Worm (Caenorhabditis elegans) whole organism, L3 larva: ENCODE data around the gene blos-8.

Experiments
- R02D3.7 ChIP-seq: fragments of 150-350 bp; optimal IDR thresholded peaks from 2 replicates; lab custom pipeline; 2014; ENCODE audit warnings: missing biosample characterization, missing genetic modification characterization
- ZK546.5 ChIP-seq: sonication (generic microtip); optimal IDR thresholded peaks from 2 replicates; lab custom pipeline; 2017; ENCODE audit warnings: missing biosample characterization, missing genetic modification characterization
- aly-2 ChIP-seq: fragments of 150-350 bp; optimal IDR thresholded peaks from 2 replicates; lab custom pipeline; 2014; ENCODE audit warnings: missing biosample characterization, missing genetic modification characterization
- ama-1 ChIP-seq: fragments of 150-350 bp; optimal IDR thresholded peaks from 2 replicates; lab custom pipeline; 2018
- ceh-16 ChIP-seq: sonication (generic microtip); optimal IDR thresholded peaks from 2 replicates; lab custom pipeline; 2017; ENCODE audit warnings: missing biosample characterization, missing genetic modification characterization
- ceh-28 ChIP-seq: fragments of 150-350 bp; optimal IDR thresholded peaks from 2 replicates; lab custom pipeline; 2014; ENCODE audit warnings: missing biosample characterization, missing genetic modification reagents, missing genetic modification characterization
- ceh-82 ChIP-seq: fragments of 150-350 bp; optimal IDR thresholded peaks from 2 replicates; lab custom pipeline; 2014; ENCODE audit warnings: missing biosample characterization, missing genetic modification characterization
- ceh-9 ChIP-seq: sonication (generic microtip); optimal IDR thresholded peaks from 2 replicates; lab custom pipeline; 2018; ENCODE audit warnings: missing biosample characterization, missing genetic modification characterization
- daf-12 ChIP-seq: fragments of 150-350 bp; optimal IDR thresholded peaks from 2 replicates; lab custom pipeline; 2014; ENCODE audit warnings: missing biosample characterization, missing genetic modification reagents, missing genetic modification characterization
- egl-5 ChIP-seq: fragments of 150-350 bp; optimal IDR thresholded peaks from 2 replicates; lab custom pipeline; 2017; ENCODE audit warnings: missing biosample characterization, missing genetic modification reagents, missing genetic modification characterization, inconsistent platforms
- elt-1 ChIP-seq: fragments of 150-350 bp; optimal IDR thresholded peaks from 2 replicates; lab custom pipeline; 2014; ENCODE audit warnings: missing biosample characterization, missing genetic modification characterization
- elt-2 ChIP-seq: sonication (generic microtip); optimal IDR thresholded peaks from 2 replicates; lab custom pipeline; 2016; ENCODE audit warnings: missing genetic modification reagents, mild to moderate bottlenecking, missing genetic modification characterization, missing compliant biosample characterization
- elt-3 ChIP-seq, 3 experiments: fragments of 150-350 bp in 1 of 3; sonication (generic microtip) in 2 of 3; optimal IDR thresholded peaks; 2 replicates in 2 of 3; 4 replicates in 1 of 3; lab custom pipeline; 2014 to 2017; ENCODE audit warnings: missing biosample characterization in 3 of 3, missing genetic modification characterization in 3 of 3
- eor-1 ChIP-seq, 2 experiments: fragments of 150-350 bp; optimal IDR thresholded peaks; 2 replicates each; lab custom pipeline; 2014 to 2018; ENCODE audit warnings: missing biosample characterization in 2 of 2, missing genetic modification characterization in 2 of 2
- fkh-10 ChIP-seq: sonication (generic microtip); optimal IDR thresholded peaks from 2 replicates; lab custom pipeline; 2017; ENCODE audit warnings: missing biosample characterization, missing genetic modification reagents, missing genetic modification characterization
- fkh-2 ChIP-seq: fragments of 150-350 bp; optimal IDR thresholded peaks from 2 replicates; lab custom pipeline; 2014; ENCODE audit warnings: missing biosample characterization, missing genetic modification reagents, missing genetic modification characterization
- fos-1 ChIP-seq: fragments of 150-350 bp; optimal IDR thresholded peaks from 2 replicates; lab custom pipeline; 2014; ENCODE audit warnings: missing biosample characterization, missing genetic modification characterization
- hmg-11 ChIP-seq: sonication (generic microtip); optimal IDR thresholded peaks from 2 replicates; lab custom pipeline; 2016; ENCODE audit warnings: missing genetic modification characterization, missing compliant biosample characterization
- jun-1 ChIP-seq: fragments of 150-350 bp; optimal IDR thresholded peaks from 2 replicates; lab custom pipeline; 2014; ENCODE audit warnings: missing biosample characterization, missing genetic modification reagents, missing genetic modification characterization
- lin-15B ChIP-seq: fragments of 150-350 bp; optimal IDR thresholded peaks from 2 replicates; lab custom pipeline; 2014; ENCODE audit warnings: missing biosample characterization, missing genetic modification characterization
- lin-39 ChIP-seq: fragments of 150-350 bp; optimal IDR thresholded peaks from 2 replicates; lab custom pipeline; 2018; ENCODE audit warnings: missing biosample characterization, missing genetic modification reagents, missing genetic modification characterization
- lsy-12 ChIP-seq: sonication (generic microtip); optimal IDR thresholded peaks from 2 replicates; lab custom pipeline; 2016; ENCODE audit warnings: mild to moderate bottlenecking, missing genetic modification characterization, missing compliant biosample characterization
- mdl-1 ChIP-seq: fragments of 150-350 bp; optimal IDR thresholded peaks from 2 replicates; lab custom pipeline; 2014; ENCODE audit warnings: missing biosample characterization, missing genetic modification characterization
- mml-1 ChIP-seq: fragments of 150-350 bp; sonication (generic microtip); optimal IDR thresholded peaks from 3 replicates; lab custom pipeline; 2014; ENCODE audit warnings: missing biosample characterization, missing genetic modification characterization
- nfya-1 ChIP-seq: sonication (generic microtip); optimal IDR thresholded peaks from 2 replicates; lab custom pipeline; 2017; ENCODE audit warnings: missing genetic modification characterization, mild to moderate bottlenecking, missing compliant biosample characterization, antibody characterized with exemption, moderate library complexity; ENCODE audit not compliant: insufficient read depth
- nhr-12 ChIP-seq: fragments of 150-350 bp; optimal IDR thresholded peaks from 2 replicates; lab custom pipeline; 2014; ENCODE audit warnings: missing biosample characterization, missing genetic modification characterization
- nhr-23 ChIP-seq: fragments of 150-350 bp; optimal IDR thresholded peaks from 2 replicates; lab custom pipeline; 2014; ENCODE audit warnings: missing biosample characterization, missing genetic modification reagents, missing genetic modification characterization
- nhr-237 ChIP-seq: fragments of 150-350 bp; optimal IDR thresholded peaks from 2 replicates; lab custom pipeline; 2014; ENCODE audit warnings: missing biosample characterization, missing genetic modification characterization
- nhr-25 ChIP-seq: sonication (generic microtip); optimal IDR thresholded peaks from 2 replicates; lab custom pipeline; 2017; ENCODE audit warnings: missing biosample characterization, missing genetic modification characterization
- nhr-43 ChIP-seq: sonication (generic microtip); optimal IDR thresholded peaks from 2 replicates; lab custom pipeline; 2016; ENCODE audit warnings: mild to moderate bottlenecking, missing genetic modification characterization, missing compliant biosample characterization; ENCODE audit not compliant: poor library complexity, severe bottlenecking
- nhr-76 ChIP-seq: fragments of 150-350 bp; sonication (generic microtip); optimal IDR thresholded peaks from 5 replicates; lab custom pipeline; 2014; ENCODE audit warnings: missing biosample characterization, missing genetic modification characterization
- nhr-77 ChIP-seq: fragments of 150-350 bp; optimal IDR thresholded peaks from 2 replicates; lab custom pipeline; 2014; ENCODE audit warnings: missing biosample characterization, missing genetic modification characterization
- pha-4 ChIP-seq: fragments of 150-350 bp; optimal IDR thresholded peaks from 2 replicates; lab custom pipeline; 2014; ENCODE audit warnings: missing biosample characterization, missing genetic modification reagents, missing genetic modification characterization
- sea-2 ChIP-seq: fragments of 150-350 bp; sonication (generic microtip); optimal IDR thresholded peaks from 4 replicates; lab custom pipeline; 2014; ENCODE audit warnings: missing biosample characterization, missing genetic modification reagents, missing genetic modification characterization
- skn-1 ChIP-seq: fragments of 150-350 bp; optimal IDR thresholded peaks from 2 replicates; lab custom pipeline; 2014; ENCODE audit warnings: missing biosample characterization, missing genetic modification characterization
- snpc-4 ChIP-seq: fragments of 150-350 bp; optimal IDR thresholded peaks from 2 replicates; lab custom pipeline; 2014; ENCODE audit warnings: missing biosample characterization, missing genetic modification characterization
- tbx-2 ChIP-seq: sonication (generic microtip); optimal IDR thresholded peaks from 2 replicates; lab custom pipeline; 2016; ENCODE audit warnings: mild to moderate bottlenecking, missing genetic modification characterization, missing compliant biosample characterization
- unc-39 ChIP-seq: sonication (generic microtip); optimal IDR thresholded peaks from 4 replicates; lab custom pipeline; 2017; ENCODE audit warnings: missing biosample characterization, missing genetic modification characterization
- unc-62 ChIP-seq: fragments of 150-350 bp; sonication (generic microtip); optimal IDR thresholded peaks from 4 replicates; lab custom pipeline; 2014; ENCODE audit warnings: missing biosample characterization, missing genetic modification reagents, missing genetic modification characterization
- zag-1 ChIP-seq: fragments of 150-350 bp; optimal IDR thresholded peaks from 2 replicates; lab custom pipeline; 2014; ENCODE audit warnings: missing biosample characterization, missing genetic modification characterization
- ztf-11 ChIP-seq: fragments of 150-350 bp; optimal IDR thresholded peaks from 2 replicates; lab custom pipeline; 2014; ENCODE audit warnings: missing biosample characterization, missing genetic modification characterization
- ztf-4 ChIP-seq: fragments of 150-350 bp; optimal IDR thresholded peaks from 2 replicates; lab custom pipeline; 2014; ENCODE audit warnings: missing biosample characterization, missing genetic modification characterization

blos-8 gene

DNA sequence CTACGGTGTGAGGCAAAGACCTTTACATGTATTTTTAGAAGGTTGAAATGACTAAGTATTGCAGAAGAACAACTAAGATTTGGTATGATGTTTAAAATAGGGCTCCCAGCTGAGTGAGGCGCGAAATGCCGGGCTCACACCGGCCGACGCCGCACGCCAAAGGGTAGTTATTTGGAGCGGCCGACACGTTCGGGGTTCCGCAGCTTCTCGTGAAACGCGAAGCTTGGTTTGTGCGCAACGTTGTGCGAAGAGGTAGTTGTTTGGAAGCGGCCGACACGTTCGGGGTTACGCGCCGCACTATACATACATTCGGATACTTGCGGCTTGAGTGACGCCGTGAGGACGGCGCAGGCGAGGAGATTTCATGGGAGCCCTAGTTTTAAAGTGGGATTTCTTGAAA lies 42.7 kb downstream of the blos-8 start:
- peak; percentile 28 for TF ChIP-seq snpc-4
- TF ChIP-seq ceh-28 (tag; lab: Kevin White, UChicago) = no peak

- TF ChIP-seq unc-62 (GFP tag; lab: Kevin White, UChicago) = peak; percentile 39
- peak; percentile 22 for TF ChIP-seq snpc-4
- TF ChIP-seq ceh-28 (tag; lab: Kevin White, UChicago) = peak; percentile 25
- no peak for TF ChIP-seq nhr-237
- TF ChIP-seq sea-2 (GFP tag; lab: Kevin White, UChicago) = no peak
- peak; percentile 31 for TF ChIP-seq zag-1 (tag; lab: Kevin White, UChicago)
- TF ChIP-seq elt-1 (tag; lab: Kevin White, UChicago) = no peak
- peak; percentile 74 for TF ChIP-seq fkh-10 (GFP tag; lab: Kevin White, UChicago)
- TF ChIP-seq nfya-1 = peak; percentile 40
- peak; percentile 55 for TF ChIP-seq hmg-11 (tag; lab: Kevin White, UChicago)
- peak; percentile 49 for TF ChIP-seq tbx-2 (tag; lab: Kevin White, UChicago)
- peak; percentile 72 for TF ChIP-seq lin-39
Observed at ce11 chrX:15385807-15386349, 45.1 kb downstream of the blos-8 start.

ce11 chrX:15385379-15385778 lies 45.6 kb downstream of the blos-8 start:
- no peak for TF ChIP-seq lin-15B (tag; lab: Kevin White, UChicago)
- TF ChIP-seq fkh-10 (GFP tag; lab: Kevin White, UChicago) = no peak
- no peak for TF ChIP-seq ceh-9 (tag; lab: Kevin White, UChicago)
- TF ChIP-seq nhr-43 = no peak
- TF ChIP-seq elt-1 (tag; lab: Kevin White, UChicago) = no peak
- no peak for TF ChIP-seq nhr-23 (tag; lab: Kevin White, UChicago)
- TF ChIP-seq unc-39 = no peak
- TF ChIP-seq zag-1 (tag; lab: Kevin White, UChicago) = no peak
- no peak for TF ChIP-seq hmg-11 (tag; lab: Kevin White, UChicago)
- no peak for TF ChIP-seq ztf-11
- TF ChIP-seq pha-4 = no peak
- no peak for TF ChIP-seq ceh-82 (tag; lab: Kevin White, UChicago)
- TF ChIP-seq unc-62 (GFP tag; lab: Kevin White, UChicago) = no peak
- TF ChIP-seq nhr-77 = no peak
- no peak for TF ChIP-seq daf-12
- TF ChIP-seq lsy-12 (tag; lab: Kevin White, UChicago) = no peak
- TF ChIP-seq egl-5 (tag; lab: Kevin White, UChicago) = no peak
- no peak for TF ChIP-seq fkh-2 (tag; lab: Kevin White, UChicago)

DNA sequence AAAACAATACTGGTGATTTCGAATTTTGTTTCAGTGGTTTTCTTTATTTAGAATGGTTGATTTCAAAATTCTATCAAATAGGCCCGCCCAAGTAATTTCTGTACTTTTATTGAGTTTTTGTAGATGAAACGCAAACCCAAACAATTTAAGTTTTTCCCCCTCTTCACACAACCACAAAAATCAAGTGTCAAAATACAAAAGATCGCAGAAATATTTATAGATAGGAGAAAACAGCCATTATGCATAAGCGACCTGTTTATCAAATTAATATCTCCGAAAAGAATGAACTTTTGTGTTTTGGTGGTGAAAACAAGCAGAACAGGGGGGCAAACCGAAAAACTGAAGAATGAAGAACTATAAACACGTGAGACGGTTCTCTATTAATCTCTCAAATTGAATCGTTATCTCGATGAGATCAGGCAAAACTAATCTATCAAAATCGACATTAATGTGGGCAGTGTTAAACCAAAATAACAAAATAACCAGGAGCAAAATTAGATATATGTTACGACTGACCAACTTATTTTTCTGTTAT lies 46.8 kb downstream of the blos-8 start:
- TF ChIP-seq nhr-43 = peak; percentile 41
- TF ChIP-seq snpc-4 = no peak
- peak; percentile 50 for TF ChIP-seq elt-1 (tag; lab: Kevin White, UChicago)
- TF ChIP-seq nhr-23 (tag; lab: Kevin White, UChicago) = peak; percentile 28

DNA sequence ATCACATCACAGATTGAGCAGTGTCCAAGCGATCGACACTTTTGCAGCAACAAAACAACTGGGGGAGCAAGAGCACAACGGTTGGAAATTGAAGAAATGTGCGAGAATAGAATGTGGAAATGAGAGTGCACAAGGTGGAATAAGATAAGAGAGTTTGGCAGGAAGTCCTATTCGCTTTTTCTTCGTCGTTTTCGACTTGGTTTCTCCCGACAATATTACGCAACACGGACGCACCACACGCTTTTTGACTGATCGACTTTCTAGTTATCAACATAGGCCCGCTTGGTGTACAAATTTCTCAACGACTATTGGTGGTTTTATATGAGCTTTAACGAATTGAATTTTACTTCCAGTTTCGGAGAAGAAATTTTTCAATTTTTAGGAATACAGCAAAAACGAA lies 48.1 kb downstream of the blos-8 start:
- TF ChIP-seq ZK546.5 (tag; lab: Kevin White, UChicago) (no peak), daf-12 (no peak), elt-3 (tag; optimal IDR thresholded peaks at IDR 0.05; lab: Kevin White, UChicago) (no peak), ceh-16 (tag; lab: Kevin White, UChicago) (no peak), mml-1 (tag; lab: Kevin White, UChicago) (no peak), eor-1 (tag; optimal IDR thresholded peaks at IDR 0.05; lab: Kevin White, UChicago) (no peak), ztf-4 (tag; lab: Kevin White, UChicago) (no peak), ceh-82 (tag; lab: Kevin White, UChicago) (no peak), ztf-11 (no peak), ceh-28 (tag; lab: Kevin White, UChicago) (no peak), fos-1 (no peak), nhr-12 (tag; lab: Kevin White, UChicago) (no peak), lin-39 (peak; percentile 43), aly-2 (tag; lab: Kevin White, UChicago) (no peak), lsy-12 (tag; lab: Kevin White, UChicago) (no peak), unc-39 (no peak), nhr-43 (no peak), zag-1 (tag; lab: Kevin White, UChicago) (no peak), nhr-23 (tag; lab: Kevin White, UChicago) (no peak), mdl-1 (tag; lab: Kevin White, UChicago) (no peak), nfya-1 (peak; percentile 6), nhr-76 (tag; lab: Kevin White, UChicago) (no peak), R02D3.7 (tag; lab: Kevin White, UChicago) (no peak), fkh-10 (GFP tag; lab: Kevin White, UChicago) (no peak), elt-2 (tag; lab: Kevin White, UChicago) (peak; percentile 46), lin-15B (tag; lab: Kevin White, UChicago) (no peak), pha-4 (no peak), egl-5 (tag; lab: Kevin White, UChicago) (no peak), nhr-25 (tag; lab: Kevin White, UChicago) (no peak), elt-1 (tag; lab: Kevin White, UChicago) (no peak), ama-1 (no peak), skn-1 (tag; lab: Kevin White, UChicago) (no peak), jun-1 (tag; lab: Kevin White, UChicago) (no peak), unc-62 (GFP tag; lab: Kevin White, UChicago) (no peak)
